Worm (Caenorhabditis elegans) whole organism, L2 larva: ENCODE measurements around the gene nhr-28.

Source experiments
- elt-1 ChIP-seq: fragments of 150-350 bp; optimal IDR thresholded peaks from 2 replicates; lab custom pipeline; 2014; ENCODE audit warnings: missing biosample characterization, missing genetic modification characterization
- elt-3 ChIP-seq: sonication (generic microtip); optimal IDR thresholded peaks from 2 replicates; lab custom pipeline; 2017; ENCODE audit warnings: missing biosample characterization, missing genetic modification characterization
- fos-1 ChIP-seq: fragments of 150-350 bp; optimal IDR thresholded peaks from 2 replicates; lab custom pipeline; 2014; ENCODE audit warnings: missing biosample characterization, missing genetic modification characterization
- lin-13 ChIP-seq: fragments of 150-350 bp; optimal IDR thresholded peaks from 2 replicates; lab custom pipeline; 2014; ENCODE audit warnings: missing biosample characterization, missing genetic modification reagents, missing genetic modification characterization
- mbf-1 ChIP-seq: sonication (generic microtip); optimal IDR thresholded peaks from 2 replicates; lab custom pipeline; 2017; ENCODE audit warnings: missing biosample characterization, missing genetic modification characterization
- nhr-10 ChIP-seq: sonication (generic microtip); optimal IDR thresholded peaks from 2 replicates; lab custom pipeline; 2017; ENCODE audit warnings: missing biosample characterization, missing genetic modification characterization
- nhr-23 ChIP-seq: fragments of 150-350 bp; optimal IDR thresholded peaks from 2 replicates; lab custom pipeline; 2014; ENCODE audit warnings: missing biosample characterization, missing genetic modification reagents, missing genetic modification characterization
- nhr-77 ChIP-seq: fragments of 150-350 bp; optimal IDR thresholded peaks from 2 replicates; lab custom pipeline; 2014; ENCODE audit warnings: missing biosample characterization, missing genetic modification characterization
- unc-55 ChIP-seq: fragments of 150-350 bp; sonication (generic microtip); optimal IDR thresholded peaks from 3 replicates; lab custom pipeline; 2014; ENCODE audit warnings: missing biosample characterization, missing genetic modification reagents, missing genetic modification characterization
- unc-62 ChIP-seq: fragments of 150-350 bp; optimal IDR thresholded peaks from 2 replicates; lab custom pipeline; 2014; ENCODE audit warnings: missing biosample characterization, missing genetic modification reagents, missing genetic modification characterization
- ztf-11 ChIP-seq: sonication (generic microtip); optimal IDR thresholded peaks from 2 replicates; lab custom pipeline; 2017; ENCODE audit warnings: missing biosample characterization, missing genetic modification characterization

DNA sequence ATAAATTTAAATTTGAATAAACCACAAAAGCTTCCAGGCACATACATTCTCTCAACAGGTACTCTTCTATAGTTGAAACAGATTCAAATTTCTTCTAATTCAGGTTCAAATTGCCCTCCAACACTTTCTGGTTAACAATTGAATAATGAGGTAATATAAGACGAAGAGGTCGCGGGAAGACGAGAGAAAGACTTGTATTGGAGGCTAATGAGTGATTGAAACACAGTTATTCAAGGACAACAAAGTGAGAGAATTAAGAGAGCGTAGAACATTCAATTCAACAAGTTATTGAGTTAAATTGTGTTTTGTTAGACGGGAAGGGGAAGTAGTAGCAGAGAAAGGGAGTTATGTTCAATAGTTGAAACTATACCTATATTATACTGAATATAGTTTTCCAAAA lies 32.9 kb upstream of the nhr-28 start:
- no peak for TF ChIP-seq nhr-23 (tag; lab: Kevin White, UChicago)
- no peak for TF ChIP-seq mbf-1 (tag; lab: Kevin White, UChicago)
- no peak for TF ChIP-seq nhr-10 (tag; lab: Kevin White, UChicago)
- no peak for TF ChIP-seq ztf-11 (tag; lab: Kevin White, UChicago)
- no peak for TF ChIP-seq elt-3 (tag; lab: Kevin White, UChicago)
- no peak for TF ChIP-seq nhr-77 (tag; lab: Kevin White, UChicago)
- no peak for TF ChIP-seq elt-1
- no peak for TF ChIP-seq fos-1
- TF ChIP-seq unc-55 (GFP tag; lab: Kevin White, UChicago) = no peak
- TF ChIP-seq unc-62 (GFP tag; lab: Kevin White, UChicago) = no peak
- TF ChIP-seq lin-13 (GFP tag; lab: Kevin White, UChicago) = no peak
